Worm (Caenorhabditis elegans): ENCODE results near the gene W02B12.16.

DNA sequence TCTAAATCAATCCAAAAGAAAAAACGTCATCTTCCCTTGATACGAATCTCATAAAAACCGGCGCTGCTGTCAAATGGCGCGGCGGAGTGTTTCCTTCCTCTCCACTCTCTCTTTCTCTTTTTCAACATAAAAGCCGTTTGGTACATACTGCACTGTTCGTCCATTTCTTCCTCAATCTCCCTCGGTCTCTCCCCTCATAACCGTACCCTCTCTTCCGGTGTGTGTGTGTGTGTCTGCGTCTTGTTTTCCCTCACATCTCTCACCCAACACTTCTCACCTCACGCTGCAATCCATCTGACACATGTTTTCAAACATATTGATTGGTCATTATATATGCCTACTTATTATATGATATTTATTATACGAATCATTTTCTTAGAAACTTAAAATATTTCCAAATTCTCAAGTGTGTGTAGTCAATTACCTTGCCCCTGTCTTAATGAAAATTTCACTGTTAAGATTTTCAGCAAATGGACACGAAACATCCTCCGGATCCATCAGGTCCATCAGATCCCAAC lies 11.8 kb downstream of the W02B12.16 start, which contains the start of the genes aars-1 and rga-1:
- TF ChIP-seq him-1 (tag; optimal IDR thresholded peaks at IDR 0.05): no peak
- TF ChIP-seq dao-5 (tag; optimal IDR thresholded peaks at IDR 0.05): no peak

All from whole organism, L4/young adult.